Worm (Caenorhabditis elegans): Measurements from ENCODE around the gene clec-142.

ce11 chrII:8249710-8250109 is 28.8 kb upstream of the clec-142 start:
- TF ChIP-seq F13C5.2 (tag; optimal IDR thresholded peaks at IDR 0.05) = no peak
- TF ChIP-seq tra-4 (tag; optimal IDR thresholded peaks at IDR 0.05) = no peak
- no peak for TF ChIP-seq ama-1 (optimal IDR thresholded peaks at IDR 0.05)
- no peak for TF ChIP-seq flt-1 (GFP tag; IDR thresholded peaks at IDR 0.05)
- TF ChIP-seq ceh-13 (GFP tag; optimal IDR thresholded peaks at IDR 0.05) = no peak
- TF ChIP-seq B0310.2 (tag; optimal IDR thresholded peaks at IDR 0.05) = no peak
- TF ChIP-seq aly-1 (tag; optimal IDR thresholded peaks at IDR 0.05) = no peak
- TF ChIP-seq hmbx-1 (tag; optimal IDR thresholded peaks at IDR 0.05) = no peak
- no peak for TF ChIP-seq tbx-11 (GFP tag; IDR thresholded peaks at IDR 0.05)
- no peak for TF ChIP-seq hnd-1 (tag; optimal IDR thresholded peaks at IDR 0.05)
- TF ChIP-seq tbx-37 (GFP tag; conservative IDR thresholded peaks at IDR 0.05) = no peak
- no peak for TF ChIP-seq hmg-4 (GFP tag; optimal IDR thresholded peaks at IDR 0.05)
- no peak for TF ChIP-seq sea-1 (GFP tag; conservative IDR thresholded peaks at IDR 0.05)
- no peak for TF ChIP-seq ets-7 (tag; optimal IDR thresholded peaks at IDR 0.05)
